Worm (Caenorhabditis elegans) whole organism, L4 larva: ENCODE data around the gene lys-2.

Experiments
- ZK337.2 ChIP-seq: fragments of 200-800 bp; sonication (Bioruptor generic); IDR thresholded peaks from 2 replicates; pipeline ENCODE4 v1.3.6; 2022; ENCODE audit warnings: missing genetic modification reagents, missing genetic modification characterization, missing compliant biosample characterization
- ceh-20 ChIP-seq: fragments of 200-800 bp; sonication (Bioruptor generic); IDR thresholded peaks from 2 replicates; pipeline ENCODE4 v1.3.6; 2022; ENCODE audit warnings: missing genetic modification reagents, missing genetic modification characterization, missing compliant biosample characterization
- ceh-28 ChIP-seq: fragments of 150-350 bp; optimal IDR thresholded peaks from 2 replicates; lab custom pipeline; 2014; ENCODE audit warnings: missing biosample characterization, missing genetic modification reagents, missing genetic modification characterization
- ceh-44 ChIP-seq: fragments of 200-800 bp; sonication (Bioruptor generic); IDR thresholded peaks from 2 replicates; pipeline ENCODE4 v1.3.6; 2022; ENCODE audit warnings: missing genetic modification reagents, missing genetic modification characterization, missing compliant biosample characterization
- ceh-62 ChIP-seq: sonication (generic microtip); optimal IDR thresholded peaks from 2 replicates; lab custom pipeline; 2017; ENCODE audit warnings: missing biosample characterization, missing genetic modification characterization
- ces-1 ChIP-seq: fragments of 150-350 bp; sonication (generic microtip); optimal IDR thresholded peaks from 4 replicates; lab custom pipeline; 2014; ENCODE audit warnings: missing biosample characterization, missing genetic modification reagents, missing genetic modification characterization
- ctbp-1 ChIP-seq: fragments of 200-800 bp; sonication (Bioruptor generic); IDR thresholded peaks from 2 replicates; pipeline ENCODE4 v1.3.6; 2022; ENCODE audit warnings: missing genetic modification reagents, missing genetic modification characterization, missing compliant biosample characterization
- daf-8 ChIP-seq: fragments of 200-800 bp; sonication (Bioruptor generic); IDR thresholded peaks from 2 replicates; pipeline ENCODE4 v1.3.6; 2022; ENCODE audit warnings: missing genetic modification characterization, missing compliant biosample characterization
- dmd-6 ChIP-seq: fragments of 200-800 bp; sonication (Bioruptor generic); IDR thresholded peaks from 2 replicates; pipeline ENCODE4 v1.3.6; 2022; ENCODE audit warnings: missing genetic modification reagents, missing genetic modification characterization, missing compliant biosample characterization
- dpl-1 ChIP-seq: fragments of 150-350 bp; optimal IDR thresholded peaks from 2 replicates; lab custom pipeline; 2014; ENCODE audit warnings: missing biosample characterization, missing genetic modification reagents, missing genetic modification characterization
- duxl-1 ChIP-seq: sonication (generic microtip); optimal IDR thresholded peaks from 2 replicates; lab custom pipeline; 2016; ENCODE audit warnings: mild to moderate bottlenecking, missing genetic modification characterization, moderate library complexity, missing compliant biosample characterization; ENCODE audit not compliant: poor library complexity
- egl-27 ChIP-seq: sonication (generic microtip); optimal IDR thresholded peaks from 3 replicates; lab custom pipeline; 2017; ENCODE audit warnings: missing biosample characterization, missing genetic modification reagents, missing genetic modification characterization
- fos-1 ChIP-seq: fragments of 150-350 bp; optimal IDR thresholded peaks from 2 replicates; lab custom pipeline; 2014; ENCODE audit warnings: missing biosample characterization, missing genetic modification characterization
- hif-1 ChIP-seq, 2 experiments: sonication (generic microtip); optimal IDR thresholded peaks; 2 replicates each; lab custom pipeline; 2016 to 2017; ENCODE audit warnings: missing compliant biosample characterization in 2 of 2, missing genetic modification characterization in 2 of 2, missing genetic modification reagents in 2 of 2, missing genotype in 2 of 2, mild to moderate bottlenecking in 1 of 2
- hlh-11 ChIP-seq: fragments of 200-800 bp; sonication (Bioruptor generic); optimal IDR thresholded peaks from 2 replicates; lab custom pipeline; 2018; ENCODE audit warnings: mild to moderate bottlenecking, missing genetic modification characterization, missing compliant biosample characterization
- lim-7 ChIP-seq: fragments of 200-800 bp; sonication (Bioruptor generic); IDR thresholded peaks from 2 replicates; pipeline ENCODE4 v1.3.6; 2022; ENCODE audit warnings: missing genetic modification characterization, missing compliant biosample characterization
- lin-15B ChIP-seq: fragments of 150-350 bp; sonication (generic microtip); optimal IDR thresholded peaks from 3 replicates; lab custom pipeline; 2014; ENCODE audit warnings: missing biosample characterization, missing genetic modification characterization
- lin-38 ChIP-seq: fragments of 200-800 bp; sonication (Bioruptor generic); IDR thresholded peaks from 2 replicates; pipeline ENCODE4 v1.3.6; 2022; ENCODE audit warnings: missing genetic modification reagents, missing genetic modification characterization, missing compliant biosample characterization
- lin-39 ChIP-seq: fragments of 150-350 bp; optimal IDR thresholded peaks from 2 replicates; lab custom pipeline; 2014; ENCODE audit warnings: missing biosample characterization, missing genetic modification reagents, missing genetic modification characterization
- madf-5 ChIP-seq, 2 experiments: fragments of 200-800 bp; sonication (Bioruptor generic); IDR thresholded peaks; 2 replicates each; pipeline ENCODE4 v1.3.6; 2022; ENCODE audit warnings: missing compliant biosample characterization in 2 of 2, missing genetic modification characterization in 2 of 2
- mep-1 ChIP-seq: fragments of 150-350 bp; sonication (generic microtip); optimal IDR thresholded peaks from 3 replicates; lab custom pipeline; 2014; ENCODE audit warnings: missing biosample characterization, missing genetic modification characterization
- mes-2 ChIP-seq: sonication (generic microtip); optimal IDR thresholded peaks from 2 replicates; lab custom pipeline; 2016; ENCODE audit warnings: missing genotype, mild to moderate bottlenecking, missing genetic modification characterization, missing compliant biosample characterization; ENCODE audit not compliant: poor library complexity, severe bottlenecking
- nhr-102 ChIP-seq: sonication (generic microtip); optimal IDR thresholded peaks from 2 replicates; lab custom pipeline; 2016; ENCODE audit warnings: mild to moderate bottlenecking, missing genetic modification characterization, moderate library complexity, missing compliant biosample characterization
- nhr-111 ChIP-seq: fragments of 200-800 bp; sonication (Bioruptor generic); optimal IDR thresholded peaks from 2 replicates; lab custom pipeline; 2018; ENCODE audit warnings: mild to moderate bottlenecking, missing genetic modification characterization, missing compliant biosample characterization
- nhr-237 ChIP-seq: sonication (generic microtip); optimal IDR thresholded peaks from 2 replicates; lab custom pipeline; 2017; ENCODE audit warnings: missing biosample characterization, missing genetic modification characterization
- nhr-25 ChIP-seq: sonication (generic microtip); optimal IDR thresholded peaks from 2 replicates; lab custom pipeline; 2017; ENCODE audit warnings: missing genetic modification characterization, mild to moderate bottlenecking, missing compliant biosample characterization, antibody characterized with exemption, moderate library complexity, borderline replicate concordance; ENCODE audit not compliant: insufficient read depth
- nhr-41 ChIP-seq: fragments of 200-800 bp; sonication (Bioruptor generic); IDR thresholded peaks from 2 replicates; pipeline ENCODE4 v1.3.6; 2022; ENCODE audit warnings: missing genetic modification reagents, missing genetic modification characterization, missing compliant biosample characterization
- nhr-42 ChIP-seq: fragments of 200-800 bp; sonication (Bioruptor generic); IDR thresholded peaks from 2 replicates; pipeline ENCODE4 v1.3.6; 2022; ENCODE audit warnings: missing genetic modification characterization, missing compliant biosample characterization
- nhr-48 ChIP-seq: sonication (generic microtip); optimal IDR thresholded peaks from 2 replicates; lab custom pipeline; 2016; ENCODE audit warnings: mild to moderate bottlenecking, missing genetic modification characterization, missing compliant biosample characterization
- nhr-76 ChIP-seq: fragments of 150-350 bp; optimal IDR thresholded peaks from 2 replicates; lab custom pipeline; 2014; ENCODE audit warnings: missing biosample characterization, missing genetic modification characterization
- nhr-77 ChIP-seq: fragments of 150-350 bp; optimal IDR thresholded peaks from 2 replicates; lab custom pipeline; 2014; ENCODE audit warnings: missing biosample characterization, missing genetic modification characterization
- pha-4 ChIP-seq, 2 experiments: fragments of 150-350 bp in 1 of 2; fragments of 200-800 bp in 1 of 2; sonication (Bioruptor generic) in 1 of 2; IDR thresholded peaks in 1 of 2; optimal IDR thresholded peaks in 1 of 2; 2 replicates each; pipeline versions ENCODE4 v1.3.6 to Lab custom; 2014 to 2022; ENCODE audit warnings: missing genetic modification characterization in 2 of 2, missing genetic modification reagents in 2 of 2, missing biosample characterization in 1 of 2, missing compliant biosample characterization in 1 of 2
- rbr-2 ChIP-seq: sonication (generic microtip); optimal IDR thresholded peaks from 2 replicates; lab custom pipeline; 2016; ENCODE audit warnings: missing genotype, missing genetic modification characterization, missing compliant biosample characterization
- sdz-12 ChIP-seq: fragments of 200-800 bp; sonication (Bioruptor generic); optimal IDR thresholded peaks from 2 replicates; lab custom pipeline; 2018; ENCODE audit warnings: mild to moderate bottlenecking, missing genetic modification characterization, missing compliant biosample characterization
- set-16 ChIP-seq: fragments of 200-800 bp; sonication (Bioruptor generic); IDR thresholded peaks from 2 replicates; pipeline ENCODE4 v1.3.6; 2022; ENCODE audit warnings: missing genetic modification reagents, missing genetic modification characterization, missing compliant biosample characterization
- snpc-1.2 ChIP-seq: fragments of 200-800 bp; sonication (Bioruptor generic); IDR thresholded peaks from 2 replicates; pipeline ENCODE4 v1.3.6; 2022; ENCODE audit warnings: missing genetic modification reagents, missing genetic modification characterization, missing compliant biosample characterization
- tag-97 ChIP-seq: fragments of 200-800 bp; sonication (Bioruptor generic); IDR thresholded peaks from 2 replicates; pipeline ENCODE4 v1.3.6; 2022; ENCODE audit warnings: missing genetic modification characterization, missing compliant biosample characterization
- unc-130 ChIP-seq: sonication (generic microtip); optimal IDR thresholded peaks from 2 replicates; lab custom pipeline; 2016; ENCODE audit warnings: missing genetic modification reagents, missing genetic modification characterization, missing compliant biosample characterization
- unc-39 ChIP-seq: sonication (generic microtip); optimal IDR thresholded peaks from 2 replicates; lab custom pipeline; 2017; ENCODE audit warnings: missing biosample characterization, missing genetic modification characterization
- unc-62 ChIP-seq, 3 experiments: fragments of 150-350 bp in 1 of 3; sonication (generic microtip); optimal IDR thresholded peaks in 2 of 3; peaks in 1 of 3; 1 replicate in 1 of 3; 2 replicates in 2 of 3; lab custom pipeline; 2014 to 2017; ENCODE audit warnings: missing biosample characterization in 3 of 3, missing genetic modification characterization in 3 of 3, missing genetic modification reagents in 3 of 3, missing genotype in 1 of 3
- zfp-2 ChIP-seq: sonication (generic microtip); optimal IDR thresholded peaks from 2 replicates; lab custom pipeline; 2016; ENCODE audit warnings: mild to moderate bottlenecking, missing genetic modification characterization, missing compliant biosample characterization
- zfp-3 ChIP-seq: fragments of 200-800 bp; sonication (Bioruptor generic); conservative IDR thresholded peaks from 2 replicates; pipeline ENCODE4 v1.3.6; 2022; ENCODE audit warnings: missing genetic modification reagents, missing genetic modification characterization, missing compliant biosample characterization

Gene lys-2

DNA sequence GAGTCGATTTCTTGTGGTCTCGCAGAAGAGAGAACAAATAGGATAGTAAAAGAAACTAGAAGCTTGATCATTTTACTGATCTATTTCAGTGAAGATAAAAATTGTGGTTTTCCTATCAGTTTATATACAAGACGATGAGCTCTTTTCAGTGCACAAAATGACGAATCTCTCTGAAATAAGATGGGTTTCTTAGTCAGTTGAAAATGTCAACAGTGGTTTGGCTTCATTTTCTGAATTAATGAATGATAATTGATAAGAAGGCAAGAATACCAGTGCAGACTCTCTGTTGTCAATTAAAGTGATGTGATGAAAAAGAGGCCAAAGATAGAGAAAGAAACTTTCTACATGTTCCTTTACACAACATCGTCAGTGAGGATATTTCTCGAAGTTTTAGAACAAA is at the start of gene lys-2 (continued):
- TF ChIP-seq ctbp-1 (GFP tag; lab: Robert Waterston, UW) (no peak), madf-5 (GFP tag; IDR thresholded peaks at IDR 0.05; lab: Robert Waterston, UW) (no peak), lin-39 (tag; lab: Kevin White, UChicago) (no peak), unc-130 (GFP tag; lab: Kevin White, UChicago) (no peak), nhr-42 (no peak), dpl-1 (GFP tag; lab: Kevin White, UChicago) (no peak), nhr-48 (no peak), ces-1 (GFP tag; lab: Kevin White, UChicago) (no peak), lin-15B (tag; lab: Kevin White, UChicago) (no peak), daf-8 (GFP tag; lab: Robert Waterston, UW) (no peak)
- TF ChIP-seq, all 104 proteins: peak for 8

- no peak for TF ChIP-seq hlh-11 (tag; lab: Kevin White, UChicago)
- TF ChIP-seq nhr-102 (tag; lab: Kevin White, UChicago) = no peak
- TF ChIP-seq unc-39 (tag; lab: Kevin White, UChicago) = no peak
- TF ChIP-seq ceh-20 (GFP tag; lab: Robert Waterston, UW) = 0 out of 2 replicates have a peak, but pooled peaks have one; percentile 34
- TF ChIP-seq dmd-6 (GFP tag; lab: Robert Waterston, UW) = no peak
- TF ChIP-seq lim-7 (GFP tag; lab: Robert Waterston, UW) = no peak
- TF ChIP-seq pha-4 (GFP tag; IDR thresholded peaks at IDR 0.05; lab: Robert Waterston, UW) = no peak
- peak; percentile 63 for TF ChIP-seq pha-4 (tag; optimal IDR thresholded peaks at IDR 0.05; lab: Kevin White, UChicago)
- TF ChIP-seq rbr-2 (tag; lab: Kevin White, UChicago) = no peak
- no peak for TF ChIP-seq sdz-12 (GFP tag; lab: Kevin White, UChicago)
- TF ChIP-seq ceh-28 = no peak
- TF ChIP-seq unc-130 (GFP tag; lab: Kevin White, UChicago) = no peak
- TF ChIP-seq set-16 (GFP tag; lab: Robert Waterston, UW) = no peak
These were observed 46.8 kb upstream of the lys-2 start for ce11 chrV:10328080-10328479.

- TF ChIP-seq egl-27 = no peak
- no peak for TF ChIP-seq nhr-25 (tag; lab: Kevin White, UChicago)
- TF ChIP-seq ZK337.2 (GFP tag; lab: Robert Waterston, UW) = no peak
- no peak for TF ChIP-seq lin-38
- no peak for TF ChIP-seq zfp-3 (GFP tag; lab: Robert Waterston, UW)
- TF ChIP-seq unc-62 (GFP tag; optimal IDR thresholded peaks at IDR 0.05 in 1 of 2; lab: Kevin White, UChicago) = peak in 1 of 2 experiments; percentile 97
- TF ChIP-seq unc-62 (tag; optimal IDR thresholded peaks at IDR 0.05; lab: Kevin White, UChicago) = no peak
These were observed 42.3 kb upstream of the lys-2 start for ce11 chrV:10323537-10323936.

ce11 chrV:10320101-10320761 is 39.0 kb upstream of the lys-2 start, which contains the start of the genes gna-1 and B0024.13:
TSS of gene gna-1 (minus strand) at chrV:10320151.
TSS of gene B0024.13 (plus strand) at chrV:10320711.
- TF ChIP-seq nhr-41 (GFP tag; lab: Robert Waterston, UW) (no peak), ZK337.2 (GFP tag; lab: Robert Waterston, UW) (peak; percentile 18; the same call in 1 of the 2 replicates), fos-1 (tag; lab: Kevin White, UChicago) (no peak), zfp-2 (no peak), ceh-62 (tag; lab: Kevin White, UChicago) (no peak), unc-130 (GFP tag; lab: Kevin White, UChicago) (peak; percentile 87), nhr-76 (tag; lab: Kevin White, UChicago) (no peak), duxl-1 (peak; percentile 35), dpl-1 (GFP tag; lab: Kevin White, UChicago) (peak; percentile 61), mep-1 (no peak), hif-1 (tag; optimal IDR thresholded peaks at IDR 0.05; lab: Kevin White, UChicago) (peak in 1 of 2 experiments; percentile 83), ceh-44 (GFP tag; lab: Robert Waterston, UW) (0 out of 2 replicates have a peak, but pooled peaks have one; percentile 45), nhr-111 (GFP tag; lab: Kevin White, UChicago) (no peak), daf-8 (GFP tag; lab: Robert Waterston, UW) (no peak), pha-4 (GFP tag; IDR thresholded peaks at IDR 0.05; lab: Robert Waterston, UW) (no peak), pha-4 (tag; optimal IDR thresholded peaks at IDR 0.05; lab: Kevin White, UChicago) (peak; percentile 21), nhr-77 (tag; lab: Kevin White, UChicago) (no peak), nhr-237 (no peak), lin-38 (no peak; the same call in none of the 2 replicates), mes-2 (peak; percentile 98), tag-97 (GFP tag; lab: Robert Waterston, UW) (no peak), snpc-1.2 (GFP tag; lab: Robert Waterston, UW) (no peak)
